Fruit fly (Drosophila melanogaster) whole organism, embryonic: Measurements from ENCODE around the gene RpL37A.

Experiments used
- Atf3 ChIP-seq: fragments of 200-800 bp; sonication (Bioruptor generic); optimal IDR thresholded peaks from 3 replicates; lab custom pipeline; 2016; ENCODE audit warnings: missing biosample characterization, missing genetic modification characterization
- Bdp1 ChIP-seq: fragments of 200-800 bp; sonication (Bioruptor generic); optimal IDR thresholded peaks from 3 replicates; lab custom pipeline; 2016; ENCODE audit warnings: missing biosample characterization, missing genetic modification characterization
- CG10462 ChIP-seq: fragments of 200-800 bp; sonication (Bioruptor generic); optimal IDR thresholded peaks from 2 replicates; lab custom pipeline; 2016; ENCODE audit warnings: missing biosample characterization, missing genetic modification characterization
- CG12104 ChIP-seq: fragments of 200-800 bp; sonication (Bioruptor generic); optimal IDR thresholded peaks from 3 replicates; lab custom pipeline; 2016; ENCODE audit warnings: missing biosample characterization, missing genetic modification characterization
- CG14965 ChIP-seq: fragments of 200-800 bp; sonication (Bioruptor generic); optimal IDR thresholded peaks from 2 replicates; lab custom pipeline; 2016; ENCODE audit warnings: missing biosample characterization, missing genetic modification characterization, borderline replicate concordance
- CG1529 ChIP-seq: fragments of 200-800 bp; sonication (Bioruptor generic); optimal IDR thresholded peaks from 3 replicates; lab custom pipeline; 2018; ENCODE audit warnings: missing biosample characterization, missing genetic modification characterization
- CG15601 ChIP-seq: fragments of 200-800 bp; sonication (Bioruptor generic); optimal IDR thresholded peaks from 3 replicates; lab custom pipeline; 2019; ENCODE audit warnings: missing biosample characterization, mild to moderate bottlenecking, missing genetic modification characterization, moderate library complexity
- CG17186 ChIP-seq: fragments of 200-800 bp; sonication (Bioruptor generic); optimal IDR thresholded peaks from 3 replicates; lab custom pipeline; 2017; ENCODE audit warnings: missing biosample characterization, missing genetic modification reagents, missing genetic modification characterization
- CG18476 ChIP-seq: fragments of 200-800 bp; sonication (Bioruptor generic); optimal IDR thresholded peaks from 2 replicates; lab custom pipeline; 2016; ENCODE audit warnings: missing biosample characterization, mild to moderate bottlenecking, missing genetic modification characterization
- CG2678 ChIP-seq: fragments of 200-800 bp; sonication (Bioruptor generic); optimal IDR thresholded peaks from 3 replicates; lab custom pipeline; 2019; ENCODE audit warnings: missing biosample characterization, mild to moderate bottlenecking, missing genetic modification characterization, moderate library complexity
- CG30431 ChIP-seq: fragments of 200-800 bp; sonication (Bioruptor generic); optimal IDR thresholded peaks from 2 replicates; lab custom pipeline; 2017; ENCODE audit warnings: missing biosample characterization, missing genetic modification characterization
- CG33557 ChIP-seq: fragments of 200-800 bp; sonication (Bioruptor generic); optimal IDR thresholded peaks from 2 replicates; lab custom pipeline; 2019; ENCODE audit warnings: missing biosample characterization, mild to moderate bottlenecking, missing genetic modification characterization, moderate library complexity
- CG3726 ChIP-seq: fragments of 200-800 bp; sonication (Bioruptor generic); IDR thresholded peaks from 3 replicates; pipeline ENCODE4, ENCODE4 v1.3.6; 2022; ENCODE audit warnings: missing biosample characterization, missing genetic modification characterization
- CG4617 ChIP-seq: fragments of 200-800 bp; sonication (Bioruptor generic); optimal IDR thresholded peaks from 3 replicates; lab custom pipeline; 2016; ENCODE audit warnings: missing biosample characterization, missing genetic modification characterization, borderline replicate concordance
- CG8281 ChIP-seq: fragments of 200-800 bp; sonication (Bioruptor generic); optimal IDR thresholded peaks from 2 replicates; lab custom pipeline; 2018; ENCODE audit warnings: missing biosample characterization, mild to moderate bottlenecking, missing genetic modification characterization, moderate library complexity
- CHES-1-like ChIP-seq: fragments of 200-800 bp; sonication (Bioruptor generic); optimal IDR thresholded peaks from 2 replicates; lab custom pipeline; 2016; ENCODE audit warnings: missing biosample characterization, missing genetic modification characterization
- Drgx ChIP-seq: fragments of 200-800 bp; sonication (Bioruptor generic); IDR thresholded peaks from 2 replicates; pipeline ENCODE4 v1.3.6; 2022; ENCODE audit warnings: missing biosample characterization, missing genetic modification characterization
- E2f1 ChIP-seq: fragments of 200-800 bp; sonication (Bioruptor generic); IDR thresholded peaks from 2 replicates; pipeline ENCODE4 v1.3.6; 2022; ENCODE audit warnings: missing biosample characterization, missing genetic modification characterization
- E2f2 ChIP-seq: fragments of 200-800 bp; sonication (Bioruptor generic); IDR thresholded peaks from 2 replicates; pipeline ENCODE4 v1.3.6; 2022; ENCODE audit warnings: missing biosample characterization, missing genetic modification characterization
- Ets97D ChIP-seq: fragments of 200-800 bp; sonication (Bioruptor generic); optimal IDR thresholded peaks from 3 replicates; lab custom pipeline; 2016; ENCODE audit warnings: missing biosample characterization, missing genetic modification characterization
- Hmr ChIP-seq: fragments of 200-800 bp; sonication (Bioruptor generic); optimal IDR thresholded peaks from 3 replicates; lab custom pipeline; 2017; ENCODE audit warnings: mild to moderate bottlenecking, missing biosample characterization, missing genetic modification reagents, missing genetic modification characterization
- MTF-1 ChIP-seq: fragments of 200-800 bp; sonication (Bioruptor generic); optimal IDR thresholded peaks from 2 replicates; lab custom pipeline; 2018; ENCODE audit warnings: missing biosample characterization, mild to moderate bottlenecking, missing genetic modification characterization, borderline replicate concordance
- Meics ChIP-seq: fragments of 200-800 bp; sonication (Bioruptor generic); optimal IDR thresholded peaks from 2 replicates; lab custom pipeline; 2017; ENCODE audit warnings: missing biosample characterization, mild to moderate bottlenecking, missing genetic modification characterization
- Opbp ChIP-seq: fragments of 200-800 bp; sonication (Bioruptor generic); IDR thresholded peaks from 3 replicates; pipeline ENCODE4 v1.3.6; 2022; ENCODE audit warnings: missing biosample characterization, missing genetic modification characterization; ENCODE audit not compliant: partially characterized antibody
- Optix ChIP-seq: fragments of 200-800 bp; sonication (Bioruptor generic); IDR thresholded peaks from 3 replicates; pipeline ENCODE4 v1.3.6; 2022; ENCODE audit warnings: missing biosample characterization, missing genetic modification characterization
- Pdp1 ChIP-seq, 2 experiments: fragments of 200-800 bp; sonication (Bioruptor generic); optimal IDR thresholded peaks; 3 replicates each; lab custom pipeline; 2016; ENCODE audit warnings: missing biosample characterization in 2 of 2, missing genetic modification characterization in 2 of 2, mild to moderate bottlenecking in 1 of 2, moderate library complexity in 1 of 2
- Sox102F ChIP-seq: fragments of 200-800 bp; sonication (Bioruptor generic); optimal IDR thresholded peaks from 2 replicates; lab custom pipeline; 2018; ENCODE audit warnings: missing biosample characterization, mild to moderate bottlenecking, missing genetic modification characterization, moderate library complexity
- Spps ChIP-seq: fragments of 200-800 bp; sonication (Bioruptor generic); optimal IDR thresholded peaks from 2 replicates; lab custom pipeline; 2018; ENCODE audit warnings: missing biosample characterization, mild to moderate bottlenecking, missing genetic modification characterization
- TFAM ChIP-seq: fragments of 200-800 bp; sonication (Bioruptor generic); optimal IDR thresholded peaks from 2 replicates; lab custom pipeline; 2017; ENCODE audit warnings: missing biosample characterization, missing genetic modification characterization, inconsistent platforms
- Tbp ChIP-seq: fragments of >200 bp; optimal IDR thresholded peaks from 2 replicates; lab custom pipeline; 2018; ENCODE audit warnings: missing biosample characterization, missing genetic modification characterization
- crc ChIP-seq: fragments of 200-800 bp; sonication (Bioruptor generic); optimal IDR thresholded peaks from 2 replicates; lab custom pipeline; 2016; ENCODE audit warnings: missing biosample characterization, missing genetic modification characterization
- fru ChIP-seq: fragments of >200 bp; optimal IDR thresholded peaks from 2 replicates; lab custom pipeline; 2017
- grau ChIP-seq: fragments of 200-800 bp; optimal IDR thresholded peaks from 3 replicates; lab custom pipeline; 2019; ENCODE audit warnings: missing biosample characterization, mild to moderate bottlenecking, missing genetic modification characterization, moderate library complexity
- hb ChIP-seq: fragments of 200-800 bp; sonication (Bioruptor generic); IDR thresholded peaks from 3 replicates; pipeline ENCODE4 v1.3.6; 2022; ENCODE audit warnings: missing biosample characterization, missing genetic modification characterization; ENCODE audit not compliant: partially characterized antibody
- lilli ChIP-seq: fragments of 200-800 bp; sonication (Bioruptor generic); optimal IDR thresholded peaks from 3 replicates; lab custom pipeline; 2016; ENCODE audit warnings: missing biosample characterization, missing genetic modification characterization
- lov ChIP-seq, 2 experiments: fragments of 200-800 bp in 1 of 2; fragments of >200 bp in 1 of 2; sonication (Bioruptor generic) in 1 of 2; IDR thresholded peaks in 1 of 2; optimal IDR thresholded peaks in 1 of 2; 2 replicates in 1 of 2; 3 replicates in 1 of 2; pipeline versions ENCODE4 v1.3.6 to Lab custom; 2017 to 2022; ENCODE audit warnings: missing biosample characterization in 1 of 2, missing genetic modification characterization in 1 of 2
- oc ChIP-seq: fragments of 200-800 bp; sonication (Bioruptor generic); optimal IDR thresholded peaks from 2 replicates; lab custom pipeline; 2018; ENCODE audit warnings: missing biosample characterization, mild to moderate bottlenecking, missing genetic modification characterization, moderate library complexity
- pnt ChIP-seq: fragments of 200-800 bp; sonication (Bioruptor generic); optimal IDR thresholded peaks from 3 replicates; lab custom pipeline; 2016; ENCODE audit warnings: missing biosample characterization, missing genetic modification characterization
- prd ChIP-seq, 3 experiments: fragments of >200 bp in 2 of 3; fragments of 200-800 bp in 1 of 3; sonication (Bioruptor generic) in 1 of 3; optimal IDR thresholded peaks in 2 of 3; IDR thresholded peaks in 1 of 3; 2 replicates in 2 of 3; 3 replicates in 1 of 3; pipeline versions ENCODE4 v1.3.6 to Lab custom; 2017 to 2022; ENCODE audit warnings: missing biosample characterization in 1 of 3, missing genetic modification characterization in 1 of 3
- schlank ChIP-seq: fragments of 200-800 bp; sonication (Bioruptor generic); optimal IDR thresholded peaks from 2 replicates; lab custom pipeline; 2018; ENCODE audit warnings: missing biosample characterization, mild to moderate bottlenecking, missing genetic modification characterization
- sens ChIP-seq: fragments of 200-800 bp; sonication (Bioruptor generic); peaks from one replicate; lab custom pipeline; 2016; ENCODE audit warnings: missing biosample characterization, missing genetic modification characterization
- sna ChIP-seq: fragments of 200-800 bp; sonication (Bioruptor generic); IDR thresholded peaks from 2 replicates; pipeline ENCODE4 v1.3.6; 2022; ENCODE audit warnings: missing biosample characterization, missing genetic modification characterization; ENCODE audit not compliant: partially characterized antibody
- unc-4 ChIP-seq: fragments of 200-800 bp; sonication (Bioruptor generic); IDR thresholded peaks from 2 replicates; pipeline ENCODE4 v1.3.6; 2022; ENCODE audit warnings: missing biosample characterization, missing genetic modification characterization; ENCODE audit not compliant: partially characterized antibody
- usp ChIP-seq: fragments of >200 bp; optimal IDR thresholded peaks from 2 replicates; lab custom pipeline; 2017; ENCODE audit warnings: missing biosample characterization, missing genetic modification characterization
- zen ChIP-seq: fragments of 200-800 bp; sonication (Bioruptor generic); optimal IDR thresholded peaks from 3 replicates; lab custom pipeline; 2018; ENCODE audit warnings: missing biosample characterization, mild to moderate bottlenecking, missing genetic modification characterization, moderate library complexity
- zf30C ChIP-seq: fragments of 200-800 bp; sonication (Bioruptor generic); optimal IDR thresholded peaks from 3 replicates; lab custom pipeline; 2018; ENCODE audit warnings: missing biosample characterization, mild to moderate bottlenecking, missing genetic modification characterization
- zfh2 ChIP-seq: fragments of 200-800 bp; sonication (Bioruptor generic); optimal IDR thresholded peaks from 2 replicates; lab custom pipeline; 2016; ENCODE audit warnings: missing biosample characterization, missing genetic modification characterization

Gene RpL37A

dm6 chr2L:5070797-5071579 lies at the start of gene RpL37A (continued):
- TF ChIP-seq hb (GFP tag; lab: Robert Waterston, UW), result no peak
- TF ChIP-seq CG3726 (GFP tag; lab: Robert Waterston, UW), result 0 out of 3 replicates have a peak, but pooled peaks have one; percentile 14
- peak; percentile 87 for TF ChIP-seq CG12104 (GFP tag; lab: Kevin White, UChicago)
- TF ChIP-seq Ets97D, result peak; percentile 99
- peak; percentile 77 for TF ChIP-seq crc (GFP tag; lab: Kevin White, UChicago)
- peak; percentile 63 for TF ChIP-seq lilli (GFP tag; lab: Kevin White, UChicago)
- TF ChIP-seq CG4617 (GFP tag; lab: Kevin White, UChicago), result peak; percentile 41
- peak; percentile 39 for TF ChIP-seq CG1529 (GFP tag; lab: Kevin White, UChicago)
- no peak for TF ChIP-seq Atf3 (GFP tag; lab: Kevin White, UChicago)
- TF ChIP-seq CG8281, result peak; percentile 33
- TF ChIP-seq MTF-1 (GFP tag; lab: Kevin White, UChicago), result peak; percentile 94
- peak; percentile 63 for TF ChIP-seq CG18476 (GFP tag; lab: Kevin White, UChicago)
- TF ChIP-seq CG30431 (GFP tag; lab: Kevin White, UChicago), result peak; percentile 63
- peak; percentile 28 for TF ChIP-seq zf30C (GFP tag; lab: Kevin White, UChicago)
- peak; percentile 86 for TF ChIP-seq CG15601 (tag; lab: Kevin White, UChicago)
- no peak for TF ChIP-seq sna (GFP tag; lab: Robert Waterston, UW)
- TF ChIP-seq Opbp (GFP tag; lab: Robert Waterston, UW), result peak; percentile 48; the same call in 1 of the 3 replicates
- no peak for TF ChIP-seq prd (optimal IDR thresholded peaks at IDR 0.05; lab: Kevin White, UChicago)
- TF ChIP-seq prd (GFP tag; IDR thresholded peaks at IDR 0.05; lab: Robert Waterston, UW), result no peak; the same call in 2 of the 3 replicates
- TF ChIP-seq unc-4 (GFP tag; lab: Robert Waterston, UW), result peak; percentile 32; the same call in 1 of the 2 replicates
- no peak for TF ChIP-seq lov (optimal IDR thresholded peaks at IDR 0.05; lab: Kevin White, UChicago)
- TF ChIP-seq lov (GFP tag; IDR thresholded peaks at IDR 0.05; lab: Robert Waterston, UW), result peak; percentile 88
- TF ChIP-seq Bdp1 (GFP tag; lab: Kevin White, UChicago), result peak; percentile 62
- TF ChIP-seq Pdp1 (GFP tag; optimal IDR thresholded peaks at IDR 0.05; lab: Kevin White, UChicago), result peak; percentile 60 to 85
- no peak for TF ChIP-seq Drgx (GFP tag; lab: Robert Waterston, UW)
- peak; percentile 91 for TF ChIP-seq Meics (GFP tag; lab: Kevin White, UChicago)
- TF ChIP-seq sens (GFP tag; lab: Kevin White, UChicago), result peak; percentile 97
- peak; percentile 29 for TF ChIP-seq zfh2 (GFP tag; lab: Kevin White, UChicago)
- no peak for TF ChIP-seq fru (lab: Kevin White, UChicago)
- TF ChIP-seq usp (GFP tag; lab: Kevin White, UChicago), result no peak
- peak; percentile 76 for TF ChIP-seq CHES-1-like (GFP tag; lab: Kevin White, UChicago)
- TF ChIP-seq TFAM (GFP tag; lab: Kevin White, UChicago), result peak; percentile 68
- no peak for TF ChIP-seq oc (tag; lab: Kevin White, UChicago)
- TF ChIP-seq pnt (GFP tag; lab: Kevin White, UChicago), result no peak
- TF ChIP-seq grau (tag; lab: Kevin White, UChicago), result peak; percentile 73
- TF ChIP-seq zen (tag; lab: Kevin White, UChicago), result peak; percentile 68
- TF ChIP-seq CG33557 (GFP tag; lab: Kevin White, UChicago), result peak; percentile 65
- TF ChIP-seq Sox102F (GFP tag; lab: Kevin White, UChicago), result no peak
- TF ChIP-seq Hmr, result peak; percentile 88
- peak; percentile 74 for TF ChIP-seq CG2678 (tag; lab: Kevin White, UChicago)
- TF ChIP-seq CG14965 (GFP tag; lab: Kevin White, UChicago), result peak; percentile 68
- TF ChIP-seq schlank (tag; lab: Kevin White, UChicago), result peak; percentile 82
- peak; percentile 68 for TF ChIP-seq E2f1 (GFP tag; lab: Robert Waterston, UW)
- TF ChIP-seq Tbp (GFP tag; lab: Kevin White, UChicago), result no peak
- peak; percentile 1 for TF ChIP-seq CG10462
- TF ChIP-seq Optix, result peak; percentile 76
- peak; percentile 71 for TF ChIP-seq Spps (tag; lab: Kevin White, UChicago)
- TF ChIP-seq E2f2 (GFP tag; lab: Robert Waterston, UW), result peak; percentile 78
- peak; percentile 92 for TF ChIP-seq CG17186 (GFP tag; lab: Kevin White, UChicago)
